Fruit fly (Drosophila melanogaster) whole organism, adult: Measurements from ENCODE around the gene CG8173.
A peak's percentile ranks its signal among the peaks of the same experiment; 100 is the strongest.

Experiments used
- CG1620 ChIP-seq: fragments of 200-800 bp; sonication (Bioruptor generic); optimal IDR thresholded peaks from 2 replicates; lab custom pipeline; 2016; ENCODE audit warnings: missing biosample characterization, missing genetic modification characterization
- CG5204 ChIP-seq: fragments of 200-800 bp; sonication (Bioruptor generic); optimal IDR thresholded peaks from 2 replicates; lab custom pipeline; 2016; ENCODE audit warnings: missing biosample characterization, missing genetic modification characterization
- tj ChIP-seq: fragments of 200-800 bp; sonication (Bioruptor generic); optimal IDR thresholded peaks from 3 replicates; lab custom pipeline; 2017; ENCODE audit warnings: missing biosample characterization, mild to moderate bottlenecking, missing genetic modification characterization, moderate library complexity

CG8173 gene

DNA sequence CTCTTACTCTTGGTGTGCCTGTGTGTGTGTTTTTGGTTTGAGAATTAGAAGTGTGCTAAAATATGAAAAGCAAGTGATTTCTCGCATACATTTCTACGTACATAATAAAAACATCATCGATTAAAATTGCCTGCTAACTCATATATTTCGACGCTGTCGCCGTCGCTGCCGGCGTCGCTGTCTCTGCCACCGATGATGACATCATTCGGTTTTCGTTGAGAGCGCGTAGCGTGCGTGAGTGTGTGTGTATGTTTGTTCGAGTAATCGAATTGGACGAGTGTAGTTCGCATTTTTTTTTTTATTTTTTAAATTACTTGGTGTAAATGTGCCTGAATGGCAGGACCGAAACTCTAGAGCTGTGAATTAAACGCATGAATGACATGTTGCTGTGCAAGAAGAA, 51.7 kb downstream of the CG8173 start:
- no peak for TF ChIP-seq CG5204
- peak; percentile 3 for TF ChIP-seq tj (GFP tag; lab: Kevin White, UChicago)
- TF ChIP-seq CG1620 (GFP tag; lab: Kevin White, UChicago), result no peak
